Worm (Caenorhabditis elegans): Measurements from ENCODE around the gene sds-22.

DNA sequence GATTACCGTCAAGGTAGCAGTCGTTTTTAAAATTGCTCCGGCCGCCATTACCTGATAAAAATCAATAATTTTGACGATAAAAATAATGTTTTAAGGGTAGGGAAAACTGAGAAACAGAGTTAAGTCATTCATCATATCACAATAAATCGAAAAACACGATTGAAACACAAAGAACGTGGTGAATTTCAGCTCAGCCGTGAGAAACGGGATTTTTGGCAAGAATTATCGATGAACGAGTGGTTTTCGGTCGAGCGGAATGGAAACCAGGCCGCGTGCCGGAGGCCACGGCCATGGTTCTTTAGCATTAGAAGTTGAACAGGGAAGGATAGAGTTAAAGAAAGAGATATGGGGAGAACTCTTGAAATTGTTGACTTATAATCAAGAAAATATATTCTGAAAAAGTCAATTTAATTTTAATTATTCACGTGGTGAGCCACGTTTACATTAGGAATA is 21.1 kb downstream of the sds-22 start, which contains the start of the genes vha-4 and T01H3.5:
- TF ChIP-seq pha-4 (tag; optimal IDR thresholded peaks at IDR 0.05) (no peak), elt-2 (tag; optimal IDR thresholded peaks at IDR 0.05) (no peak), ets-4 (tag; optimal IDR thresholded peaks at IDR 0.05) (peak; percentile 27), fkh-6 (tag; optimal IDR thresholded peaks at IDR 0.05) (no peak), madf-2 (tag; optimal IDR thresholded peaks at IDR 0.05) (no peak), dve-1 (tag; optimal IDR thresholded peaks at IDR 0.05) (no peak), dmd-4 (tag; optimal IDR thresholded peaks at IDR 0.05; ENCODE audit: borderline replicate concordance) (no peak), npax-4 (tag; optimal IDR thresholded peaks at IDR 0.05) (no peak)

All from whole organism, late embryonic.